Fruit fly (Drosophila melanogaster): ENCODE measurements around the gene CYLD.
A peak's percentile ranks its signal among the peaks of the same experiment; 100 is the strongest.

CYLD gene

DNA sequence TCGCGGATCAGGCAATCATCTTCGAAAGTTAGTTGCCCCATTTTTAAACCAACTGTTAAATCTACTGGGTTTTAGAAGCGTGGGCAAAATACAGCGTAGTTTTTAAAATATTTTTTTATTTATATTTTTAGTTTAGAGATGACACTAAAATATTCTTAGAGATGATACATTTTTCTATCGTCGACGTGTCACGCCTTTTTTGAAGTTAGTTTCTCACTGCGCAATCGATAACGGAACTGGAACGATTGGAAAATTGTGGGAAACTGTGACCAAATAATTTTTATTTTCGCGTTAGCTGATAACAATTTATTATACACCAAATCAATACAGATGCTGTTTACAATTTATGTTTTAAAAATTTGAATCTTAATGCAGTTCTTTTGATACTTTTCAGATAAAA is 21.0 kb downstream of the CYLD start, which contains the start of gene Utx (continued):
- TF ChIP-seq hkb (optimal IDR thresholded peaks at IDR 0.05) (no peak), hkb (GFP tag; IDR thresholded peaks at IDR 0.05) (0 out of 2 replicates have a peak, but pooled peaks have one; percentile 18), CG6791 (GFP tag; IDR thresholded peaks at IDR 0.05; ENCODE audit: partially characterized antibody) (peak; percentile 91), pfk (GFP tag; optimal IDR thresholded peaks at IDR 0.05) (peak; percentile 93), CG12659 (GFP tag; optimal IDR thresholded peaks at IDR 0.05) (peak; percentile 45), HmgZ (tag; optimal IDR thresholded peaks at IDR 0.05) (peak; percentile 3), BtbVII (GFP tag; optimal IDR thresholded peaks at IDR 0.05) (no peak), CG14860 (GFP tag; IDR thresholded peaks at IDR 0.05; ENCODE audit: partially characterized antibody) (peak; percentile 75), CG1024 (GFP tag; IDR thresholded peaks at IDR 0.05) (peak; percentile 81), CG10267 (tag; optimal IDR thresholded peaks at IDR 0.05) (peak; percentile 24), toy (GFP tag; IDR thresholded peaks at IDR 0.05) (no peak), CG14667 (GFP tag; IDR thresholded peaks at IDR 0.05) (no peak), amos (GFP tag; IDR thresholded peaks at IDR 0.05; ENCODE audit: partially characterized antibody) (peak; percentile 91), MBD-R2 (GFP tag; IDR thresholded peaks at IDR 0.05) (peak; percentile 33; the same call in 1 of the 2 replicates), D19B (GFP tag; optimal IDR thresholded peaks at IDR 0.05) (no peak), slbo (GFP tag; IDR thresholded peaks at IDR 0.05) (peak; percentile 57; the same call in 1 of the 2 replicates), CG8290 (GFP tag; optimal IDR thresholded peaks at IDR 0.05) (peak; percentile 5), CG8290 (tag; optimal IDR thresholded peaks at IDR 0.05) (no peak), CG42726 (GFP tag; IDR thresholded peaks at IDR 0.05; ENCODE audit: partially characterized antibody) (peak; percentile 91), CG15514 (GFP tag; optimal IDR thresholded peaks at IDR 0.05) (peak; percentile 67), ato (GFP tag; IDR thresholded peaks at IDR 0.05; ENCODE audit: partially characterized antibody) (peak; percentile 62), hth (optimal IDR thresholded peaks at IDR 0.05) (no peak), Myb (GFP tag; optimal IDR thresholded peaks at IDR 0.05) (peak; percentile 71), bbx (GFP tag; IDR thresholded peaks at IDR 0.05; ENCODE audit: partially characterized antibody) (peak; percentile 87), row (GFP tag; IDR thresholded peaks at IDR 0.05) (peak; percentile 87), CG6765 (GFP tag; optimal IDR thresholded peaks at IDR 0.05) (no peak), chinmo (GFP tag; IDR thresholded peaks at IDR 0.05; ENCODE audit: partially characterized antibody) (0 out of 4 replicates have a peak, but pooled peaks have one; percentile 49), lab (GFP tag; optimal IDR thresholded peaks at IDR 0.05) (no peak), Doc3 (GFP tag; IDR thresholded peaks at IDR 0.05; ENCODE audit: partially characterized antibody) (peak; percentile 79), Fer2 (tag; optimal IDR thresholded peaks at IDR 0.05) (no peak), CG3163 (GFP tag; optimal IDR thresholded peaks at IDR 0.05) (no peak), gfzf (GFP tag; optimal IDR thresholded peaks at IDR 0.05) (peak; percentile 25), Stat92E (GFP tag; optimal IDR thresholded peaks at IDR 0.05) (no peak), CG17802 (tag; optimal IDR thresholded peaks at IDR 0.05) (peak; percentile 80), BEAF-32 (GFP tag; optimal IDR thresholded peaks at IDR 0.05) (peak; percentile 88), hb (GFP tag; IDR thresholded peaks at IDR 0.05; ENCODE audit: partially characterized antibody) (peak; percentile 53; the same call in 2 of the 3 replicates), CG14710 (tag; optimal IDR thresholded peaks at IDR 0.05) (peak; percentile 56), CG7372 (GFP tag; IDR thresholded peaks at IDR 0.05) (no peak), tio (GFP tag; optimal IDR thresholded peaks at IDR 0.05) (no peak), CG8089 (GFP tag; optimal IDR thresholded peaks at IDR 0.05) (no peak), CG11695 (GFP tag; IDR thresholded peaks at IDR 0.05) (no peak), CG16813 (GFP tag; IDR thresholded peaks at IDR 0.05; ENCODE audit: partially characterized antibody) (peak; percentile 89), Rfx (GFP tag; IDR thresholded peaks at IDR 0.05) (peak; percentile 39; the same call in 1 of the 2 replicates), mld (GFP tag; IDR thresholded peaks at IDR 0.05; ENCODE audit: partially characterized antibody) (peak; percentile 66; the same call in 1 of the 3 replicates), CG34224 (GFP tag; IDR thresholded peaks at IDR 0.05; ENCODE audit: partially characterized antibody) (peak; percentile 81), E2f2 (GFP tag; IDR thresholded peaks at IDR 0.05) (peak; percentile 79), Dref (GFP tag; IDR thresholded peaks at IDR 0.05) (peak; percentile 80), dpn (GFP tag; optimal IDR thresholded peaks at IDR 0.05) (no peak), CG7839 (tag; optimal IDR thresholded peaks at IDR 0.05) (no peak)
